Fruit fly (Drosophila melanogaster) whole organism, embryonic: ENCODE measurements around the gene Mob3.
A peak's percentile ranks its signal among the peaks of the same experiment; 100 is the strongest.

ENCODE experiments used
- CG34422 ChIP-seq: fragments of 200-800 bp; sonication (Bioruptor generic); IDR thresholded peaks from 3 replicates; pipeline ENCODE4 v1.3.6; 2022; ENCODE audit warnings: missing biosample characterization, missing genetic modification characterization
- CG6683 ChIP-seq: fragments of 200-800 bp; sonication (Bioruptor generic); optimal IDR thresholded peaks from 2 replicates; lab custom pipeline; 2017; ENCODE audit warnings: missing biosample characterization, mild to moderate bottlenecking, missing genetic modification characterization, missing genetic modification reagents
- ftz-f1 ChIP-seq: fragments of 200-800 bp; sonication (Bioruptor generic); optimal IDR thresholded peaks from 2 replicates; lab custom pipeline; 2016; ENCODE audit warnings: missing biosample characterization, missing genetic modification characterization
- ind ChIP-seq: fragments of 200-800 bp; sonication (Bioruptor generic); optimal IDR thresholded peaks from 3 replicates; lab custom pipeline; 2016; ENCODE audit warnings: missing biosample characterization, missing genetic modification characterization
- pnt ChIP-seq: fragments of 200-800 bp; sonication (Bioruptor generic); optimal IDR thresholded peaks from 3 replicates; lab custom pipeline; 2016; ENCODE audit warnings: missing biosample characterization, missing genetic modification characterization
- usp ChIP-seq: fragments of >200 bp; optimal IDR thresholded peaks from 2 replicates; lab custom pipeline; 2017; ENCODE audit warnings: missing biosample characterization, missing genetic modification characterization

- peak; percentile 58 for TF ChIP-seq pnt (GFP tag; lab: Kevin White, UChicago)
- no peak for TF ChIP-seq CG6683 (GFP tag; lab: Kevin White, UChicago)
- TF ChIP-seq ind (GFP tag; lab: Kevin White, UChicago): peak; percentile 71
- 0 out of 3 replicates have a peak, but pooled peaks have one; percentile 19 for TF ChIP-seq CG34422
- no peak for TF ChIP-seq ftz-f1
- TF ChIP-seq usp (GFP tag; lab: Kevin White, UChicago): no peak
Observed at dm6 chr2L:10260750-10261493, 4.2 kb upstream of the Mob3 start, which contains the start of gene Pten.
